Fruit fly (Drosophila melanogaster) whole organism, prepupa: ENCODE data around the gene Cyp313a2.

Experiments used
- Blimp-1 ChIP-seq: fragments of 200-800 bp; sonication (Bioruptor generic); optimal IDR thresholded peaks from 3 replicates; lab custom pipeline; 2017; ENCODE audit warnings: missing biosample characterization, missing genetic modification characterization, mild to moderate bottlenecking, moderate library complexity, missing genetic modification reagents
- CG10631 ChIP-seq: fragments of 200-800 bp; sonication (Bioruptor generic); optimal IDR thresholded peaks from 2 replicates; lab custom pipeline; 2016; ENCODE audit warnings: missing biosample characterization, missing genetic modification characterization
- CG10669 ChIP-seq: fragments of 200-800 bp; sonication (Bioruptor generic); optimal IDR thresholded peaks from 3 replicates; lab custom pipeline; 2018; ENCODE audit warnings: missing biosample characterization, mild to moderate bottlenecking, missing genetic modification characterization, moderate library complexity
- CG3032 ChIP-seq: fragments of 200-800 bp; optimal IDR thresholded peaks from 2 replicates; lab custom pipeline; 2019; ENCODE audit warnings: missing biosample characterization, mild to moderate bottlenecking, missing genetic modification characterization, moderate library complexity
- CG4318 ChIP-seq: fragments of 200-800 bp; sonication (Bioruptor generic); optimal IDR thresholded peaks from 3 replicates; lab custom pipeline; 2017; ENCODE audit warnings: missing biosample characterization, mild to moderate bottlenecking, missing genetic modification characterization
- CG6163 ChIP-seq: fragments of 200-800 bp; sonication (Bioruptor generic); IDR thresholded peaks from 3 replicates; pipeline ENCODE4 v1.3.6; 2022; ENCODE audit warnings: missing biosample characterization, missing genetic modification characterization
- CG6792 ChIP-seq: fragments of 200-800 bp; sonication (Bioruptor generic); optimal IDR thresholded peaks from 3 replicates; lab custom pipeline; 2016; ENCODE audit warnings: missing biosample characterization, missing genetic modification characterization
- CG6854 ChIP-seq: fragments of 200-800 bp; sonication (Bioruptor generic); optimal IDR thresholded peaks from 2 replicates; lab custom pipeline; 2017; ENCODE audit warnings: missing biosample characterization, mild to moderate bottlenecking, missing genetic modification characterization
- Lpt ChIP-seq: fragments of 200-800 bp; sonication (Bioruptor generic); optimal IDR thresholded peaks from 3 replicates; lab custom pipeline; 2016; ENCODE audit warnings: missing biosample characterization, missing genetic modification characterization
- Met ChIP-seq: fragments of 200-800 bp; sonication (Bioruptor generic); optimal IDR thresholded peaks from 3 replicates; lab custom pipeline; 2016; ENCODE audit warnings: missing biosample characterization, missing genetic modification characterization
- achi ChIP-seq: fragments of 200-800 bp; sonication (Bioruptor generic); optimal IDR thresholded peaks from 3 replicates; lab custom pipeline; 2016; ENCODE audit warnings: missing biosample characterization, missing genetic modification characterization
- esn ChIP-seq: fragments of 200-800 bp; sonication (Bioruptor generic); optimal IDR thresholded peaks from 2 replicates; lab custom pipeline; 2016; ENCODE audit warnings: missing biosample characterization, mild to moderate bottlenecking, missing genetic modification characterization, moderate library complexity
- salr ChIP-seq, 2 experiments: fragments of 200-800 bp; sonication (Bioruptor generic); optimal IDR thresholded peaks; 3 replicates each; lab custom pipeline; 2016 to 2018; ENCODE audit warnings: missing biosample characterization in 2 of 2, missing genetic modification characterization in 2 of 2, mild to moderate bottlenecking in 1 of 2

DNA sequence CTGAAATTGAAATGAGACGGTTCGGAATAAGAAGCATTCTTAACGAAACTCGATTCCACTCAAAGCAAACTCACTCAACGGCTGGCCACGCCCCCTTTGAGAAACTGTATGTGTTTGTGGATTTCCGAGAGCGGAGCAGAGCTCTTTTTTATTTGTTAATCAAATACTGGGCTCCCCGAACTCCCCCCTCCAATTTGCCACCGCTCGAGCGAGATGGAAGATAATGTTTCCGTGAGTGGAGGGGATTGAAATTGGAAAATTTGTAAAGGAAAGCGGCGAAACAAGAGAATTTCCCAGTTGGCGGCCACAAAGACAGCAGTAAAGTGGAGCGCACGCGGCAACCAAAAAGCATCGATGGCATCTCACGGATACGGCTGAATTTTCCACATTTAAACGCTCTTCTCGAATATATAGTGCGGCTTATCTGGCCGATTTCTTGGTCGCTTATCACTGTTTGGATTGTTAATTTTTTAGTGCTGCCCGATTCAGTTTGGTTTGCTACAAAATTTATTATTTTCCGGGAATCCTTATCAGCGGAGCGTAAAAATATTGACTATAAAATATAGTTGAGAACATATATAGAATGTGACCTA, 7.9 kb upstream of the Cyp313a2 start:
- no peak for TF ChIP-seq CG4318
- no peak for TF ChIP-seq CG10669
- no peak for TF ChIP-seq Met (GFP tag; lab: Kevin White, UChicago)
- no peak for TF ChIP-seq CG6854 (GFP tag; lab: Kevin White, UChicago)
- TF ChIP-seq CG3032 = no peak
- no peak; the same call in 2 of the 3 replicates for TF ChIP-seq CG6163 (GFP tag; lab: Robert Waterston, UW)
- TF ChIP-seq CG6792 (GFP tag; lab: Kevin White, UChicago) = no peak
- TF ChIP-seq esn (GFP tag; lab: Kevin White, UChicago) = no peak
- no peak for TF ChIP-seq CG10631
- no peak for TF ChIP-seq Lpt (GFP tag; lab: Kevin White, UChicago)
- TF ChIP-seq Blimp-1 (GFP tag; lab: Kevin White, UChicago) = no peak
- TF ChIP-seq achi = no peak
- TF ChIP-seq salr (GFP tag; optimal IDR thresholded peaks at IDR 0.05; lab: Kevin White, UChicago) = no peak
